Worm (Caenorhabditis elegans): ENCODE measurements around the gene F13D12.10.

ce11 chrII:11732513-11732912 lies 18.9 kb downstream of the F13D12.10 start, which contains the start of gene F13D12.8:
- TF ChIP-seq nhr-237 (tag; optimal IDR thresholded peaks at IDR 0.05) (no peak), zfp-2 (tag; optimal IDR thresholded peaks at IDR 0.05) (no peak), Y75B8A.6 (GFP tag; IDR thresholded peaks at IDR 0.05) (no peak)
